Worm (Caenorhabditis elegans) whole organism, L2 larva: ENCODE measurements around the gene marb-1.

Experiments used
- R02D3.7 ChIP-seq: fragments of 150-350 bp; optimal IDR thresholded peaks from 2 replicates; lab custom pipeline; 2014; ENCODE audit warnings: missing biosample characterization, missing genetic modification characterization
- fos-1 ChIP-seq: fragments of 150-350 bp; optimal IDR thresholded peaks from 2 replicates; lab custom pipeline; 2014; ENCODE audit warnings: missing biosample characterization, missing genetic modification characterization
- lin-13 ChIP-seq: fragments of 150-350 bp; optimal IDR thresholded peaks from 2 replicates; lab custom pipeline; 2014; ENCODE audit warnings: missing biosample characterization, missing genetic modification reagents, missing genetic modification characterization
- mbf-1 ChIP-seq: sonication (generic microtip); optimal IDR thresholded peaks from 2 replicates; lab custom pipeline; 2017; ENCODE audit warnings: missing biosample characterization, missing genetic modification characterization
- mdl-1 ChIP-seq, 2 experiments: fragments of 150-350 bp in 1 of 2; sonication (generic microtip) in 1 of 2; optimal IDR thresholded peaks; 2 replicates each; lab custom pipeline; 2017; ENCODE audit warnings: missing biosample characterization in 2 of 2, missing genetic modification characterization in 2 of 2
- nhr-11 ChIP-seq: fragments of 150-350 bp; optimal IDR thresholded peaks from 2 replicates; lab custom pipeline; 2014; ENCODE audit warnings: missing biosample characterization, missing genetic modification characterization
- nhr-237 ChIP-seq: fragments of 150-350 bp; optimal IDR thresholded peaks from 2 replicates; lab custom pipeline; 2014; ENCODE audit warnings: missing biosample characterization, missing genetic modification characterization
- nhr-25 ChIP-seq: fragments of 150-350 bp; sonication (generic microtip); optimal IDR thresholded peaks from 3 replicates; lab custom pipeline; 2014; ENCODE audit warnings: missing biosample characterization, missing genetic modification characterization
- nhr-77 ChIP-seq: fragments of 150-350 bp; optimal IDR thresholded peaks from 2 replicates; lab custom pipeline; 2014; ENCODE audit warnings: missing biosample characterization, missing genetic modification characterization
- skn-1 ChIP-seq: sonication (generic microtip); optimal IDR thresholded peaks from 2 replicates; lab custom pipeline; 2017; ENCODE audit warnings: missing biosample characterization, missing genetic modification characterization
- unc-39 ChIP-seq: fragments of 150-350 bp; optimal IDR thresholded peaks from 2 replicates; lab custom pipeline; 2014; ENCODE audit warnings: missing biosample characterization, missing genetic modification characterization

- TF ChIP-seq lin-13 (no peak), nhr-237 (tag; lab: Kevin White, UChicago) (no peak), nhr-25 (tag; lab: Kevin White, UChicago) (no peak), skn-1 (tag; lab: Kevin White, UChicago) (no peak), nhr-11 (tag; lab: Kevin White, UChicago) (no peak), unc-39 (no peak), mdl-1 (tag; optimal IDR thresholded peaks at IDR 0.05; lab: Kevin White, UChicago) (no peak), R02D3.7 (tag; lab: Kevin White, UChicago) (no peak), nhr-77 (tag; lab: Kevin White, UChicago) (no peak), fos-1 (no peak), mbf-1 (tag; lab: Kevin White, UChicago) (no peak)
These were observed 10.5 kb upstream of the marb-1 start, which contains the start of gene F35G2.5 for ce11 chrIV:12219309-12219708.
